Worm (Caenorhabditis elegans) whole organism, L2 larva: ENCODE results near the gene kgb-1.

Source experiments
- C34F6.9 ChIP-seq: fragments of 150-350 bp; optimal IDR thresholded peaks from 2 replicates; lab custom pipeline; 2014; ENCODE audit warnings: missing biosample characterization, missing genetic modification characterization
- F13H6.1 ChIP-seq: sonication (generic microtip); optimal IDR thresholded peaks from 2 replicates; lab custom pipeline; 2016; ENCODE audit warnings: missing genetic modification characterization, missing compliant biosample characterization
- R02D3.7 ChIP-seq: fragments of 150-350 bp; optimal IDR thresholded peaks from 2 replicates; lab custom pipeline; 2014; ENCODE audit warnings: missing biosample characterization, missing genetic modification characterization
- Y55F3AM.14 ChIP-seq: fragments of 200-800 bp; sonication (Bioruptor generic); optimal IDR thresholded peaks from 2 replicates; lab custom pipeline; 2018; ENCODE audit warnings: mild to moderate bottlenecking, missing genetic modification characterization, missing compliant biosample characterization
- ZK546.5 ChIP-seq: sonication (generic microtip); optimal IDR thresholded peaks from 2 replicates; lab custom pipeline; 2017; ENCODE audit warnings: missing biosample characterization, missing genetic modification characterization
- alr-1 ChIP-seq: fragments of 150-350 bp; optimal IDR thresholded peaks from 2 replicates; lab custom pipeline; 2014; ENCODE audit warnings: missing biosample characterization, missing genetic modification characterization
- aly-2 ChIP-seq: fragments of 150-350 bp; optimal IDR thresholded peaks from 2 replicates; lab custom pipeline; 2014; ENCODE audit warnings: missing biosample characterization, missing genetic modification characterization
- ama-1 ChIP-seq: fragments of 150-350 bp; optimal IDR thresholded peaks from 2 replicates; lab custom pipeline; 2018; ENCODE audit warnings: inconsistent platforms
- blmp-1 ChIP-seq: sonication (generic microtip); optimal IDR thresholded peaks from 2 replicates; lab custom pipeline; 2017; ENCODE audit warnings: missing genetic modification characterization, mild to moderate bottlenecking, missing compliant biosample characterization, antibody characterized with exemption, moderate library complexity; ENCODE audit not compliant: insufficient read depth
- ceh-16 ChIP-seq: fragments of 150-350 bp; optimal IDR thresholded peaks from 2 replicates; lab custom pipeline; 2014; ENCODE audit warnings: missing biosample characterization, missing genetic modification characterization
- ceh-82 ChIP-seq: fragments of 150-350 bp; optimal IDR thresholded peaks from 2 replicates; lab custom pipeline; 2014; ENCODE audit warnings: missing biosample characterization, missing genetic modification characterization
- crh-2 ChIP-seq: sonication (generic microtip); optimal IDR thresholded peaks from 2 replicates; lab custom pipeline; 2017; ENCODE audit warnings: missing biosample characterization, missing genetic modification characterization
- dmd-4 ChIP-seq: sonication (generic microtip); optimal IDR thresholded peaks from 2 replicates; lab custom pipeline; 2017; ENCODE audit warnings: missing biosample characterization, missing genetic modification characterization
- egl-27 ChIP-seq: sonication (generic microtip); optimal IDR thresholded peaks from 3 replicates; lab custom pipeline; 2017; ENCODE audit warnings: missing biosample characterization, missing genetic modification reagents, missing genetic modification characterization
- elt-1 ChIP-seq: fragments of 150-350 bp; optimal IDR thresholded peaks from 2 replicates; lab custom pipeline; 2014; ENCODE audit warnings: missing biosample characterization, missing genetic modification characterization
- elt-3 ChIP-seq: sonication (generic microtip); optimal IDR thresholded peaks from 2 replicates; lab custom pipeline; 2017; ENCODE audit warnings: missing biosample characterization, missing genetic modification characterization
- fos-1 ChIP-seq: fragments of 150-350 bp; optimal IDR thresholded peaks from 2 replicates; lab custom pipeline; 2014; ENCODE audit warnings: missing biosample characterization, missing genetic modification characterization
- gmeb-1 ChIP-seq: fragments of 150-350 bp; optimal IDR thresholded peaks from 2 replicates; lab custom pipeline; 2014; ENCODE audit warnings: missing biosample characterization, missing genetic modification characterization
- lin-11 ChIP-seq: fragments of 150-350 bp; sonication (generic microtip); optimal IDR thresholded peaks from 2 replicates; lab custom pipeline; 2014; ENCODE audit warnings: missing biosample characterization, missing genetic modification characterization, inconsistent platforms, mixed read lengths
- lin-13 ChIP-seq: fragments of 150-350 bp; optimal IDR thresholded peaks from 2 replicates; lab custom pipeline; 2014; ENCODE audit warnings: missing biosample characterization, missing genetic modification reagents, missing genetic modification characterization
- lin-39 ChIP-seq: fragments of 150-350 bp; optimal IDR thresholded peaks from 2 replicates; lab custom pipeline; 2014; ENCODE audit warnings: missing biosample characterization, missing genetic modification reagents, missing genetic modification characterization
- mbf-1 ChIP-seq: sonication (generic microtip); optimal IDR thresholded peaks from 2 replicates; lab custom pipeline; 2017; ENCODE audit warnings: missing biosample characterization, missing genetic modification characterization
- mdl-1 ChIP-seq, 2 experiments: fragments of 150-350 bp in 1 of 2; sonication (generic microtip) in 1 of 2; optimal IDR thresholded peaks; 2 replicates each; lab custom pipeline; 2017; ENCODE audit warnings: missing biosample characterization in 2 of 2, missing genetic modification characterization in 2 of 2
- nhr-10 ChIP-seq: sonication (generic microtip); optimal IDR thresholded peaks from 2 replicates; lab custom pipeline; 2017; ENCODE audit warnings: missing biosample characterization, missing genetic modification characterization
- nhr-11 ChIP-seq: fragments of 150-350 bp; optimal IDR thresholded peaks from 2 replicates; lab custom pipeline; 2014; ENCODE audit warnings: missing biosample characterization, missing genetic modification characterization
- nhr-12 ChIP-seq: fragments of 150-350 bp; optimal IDR thresholded peaks from 2 replicates; lab custom pipeline; 2014; ENCODE audit warnings: missing biosample characterization, missing genetic modification characterization
- nhr-21 ChIP-seq: fragments of 150-350 bp; optimal IDR thresholded peaks from 2 replicates; lab custom pipeline; 2014; ENCODE audit warnings: missing biosample characterization, missing genetic modification characterization
- nhr-23 ChIP-seq: fragments of 150-350 bp; optimal IDR thresholded peaks from 2 replicates; lab custom pipeline; 2014; ENCODE audit warnings: missing biosample characterization, missing genetic modification reagents, missing genetic modification characterization
- nhr-237 ChIP-seq: fragments of 150-350 bp; optimal IDR thresholded peaks from 2 replicates; lab custom pipeline; 2014; ENCODE audit warnings: missing biosample characterization, missing genetic modification characterization
- nhr-25 ChIP-seq: fragments of 150-350 bp; sonication (generic microtip); optimal IDR thresholded peaks from 3 replicates; lab custom pipeline; 2014; ENCODE audit warnings: missing biosample characterization, missing genetic modification characterization
- nhr-6 ChIP-seq: fragments of 150-350 bp; optimal IDR thresholded peaks from 2 replicates; lab custom pipeline; 2014; ENCODE audit warnings: missing biosample characterization, missing genetic modification characterization
- nhr-77 ChIP-seq: fragments of 150-350 bp; optimal IDR thresholded peaks from 2 replicates; lab custom pipeline; 2014; ENCODE audit warnings: missing biosample characterization, missing genetic modification characterization
- peb-1 ChIP-seq: fragments of 150-350 bp; optimal IDR thresholded peaks from 2 replicates; lab custom pipeline; 2014; ENCODE audit warnings: missing biosample characterization, missing genetic modification characterization
- sem-4 ChIP-seq: fragments of 150-350 bp; optimal IDR thresholded peaks from 2 replicates; lab custom pipeline; 2014; ENCODE audit warnings: missing biosample characterization, missing genetic modification reagents, missing genetic modification characterization
- skn-1 ChIP-seq: sonication (generic microtip); optimal IDR thresholded peaks from 2 replicates; lab custom pipeline; 2017; ENCODE audit warnings: missing biosample characterization, missing genetic modification characterization
- sma-3 ChIP-seq: sonication (generic microtip); optimal IDR thresholded peaks from 2 replicates; lab custom pipeline; 2016; ENCODE audit warnings: missing genetic modification reagents, missing genetic modification characterization, missing compliant biosample characterization
- sma-9 ChIP-seq, 2 experiments: fragments of 150-350 bp in 1 of 2; sonication (generic microtip) in 1 of 2; optimal IDR thresholded peaks; 2 replicates each; lab custom pipeline; 2014 to 2016; ENCODE audit warnings: missing genetic modification characterization in 2 of 2, mild to moderate bottlenecking in 1 of 2, missing biosample characterization in 1 of 2, missing compliant biosample characterization in 1 of 2, missing genetic modification reagents in 1 of 2, moderate library complexity in 1 of 2
- snpc-4 ChIP-seq: fragments of 150-350 bp; optimal IDR thresholded peaks from 2 replicates; lab custom pipeline; 2014; ENCODE audit warnings: missing biosample characterization, missing genetic modification characterization
- unc-39 ChIP-seq: fragments of 150-350 bp; optimal IDR thresholded peaks from 2 replicates; lab custom pipeline; 2014; ENCODE audit warnings: missing biosample characterization, missing genetic modification characterization
- unc-55 ChIP-seq: fragments of 150-350 bp; sonication (generic microtip); optimal IDR thresholded peaks from 3 replicates; lab custom pipeline; 2014; ENCODE audit warnings: missing biosample characterization, missing genetic modification reagents, missing genetic modification characterization
- unc-62 ChIP-seq: fragments of 150-350 bp; optimal IDR thresholded peaks from 2 replicates; lab custom pipeline; 2014; ENCODE audit warnings: missing biosample characterization, missing genetic modification reagents, missing genetic modification characterization
- ztf-1 ChIP-seq: fragments of 200-800 bp; sonication (Bioruptor generic); conservative IDR thresholded peaks from 2 replicates; pipeline ENCODE4 v1.3.6; 2022; ENCODE audit warnings: missing genetic modification characterization, missing compliant biosample characterization
- ztf-11 ChIP-seq: sonication (generic microtip); optimal IDR thresholded peaks from 2 replicates; lab custom pipeline; 2017; ENCODE audit warnings: missing biosample characterization, missing genetic modification characterization
- ztf-4 ChIP-seq: fragments of 150-350 bp; optimal IDR thresholded peaks from 2 replicates; lab custom pipeline; 2014; ENCODE audit warnings: missing biosample characterization, missing genetic modification characterization

kgb-1 gene

DNA sequence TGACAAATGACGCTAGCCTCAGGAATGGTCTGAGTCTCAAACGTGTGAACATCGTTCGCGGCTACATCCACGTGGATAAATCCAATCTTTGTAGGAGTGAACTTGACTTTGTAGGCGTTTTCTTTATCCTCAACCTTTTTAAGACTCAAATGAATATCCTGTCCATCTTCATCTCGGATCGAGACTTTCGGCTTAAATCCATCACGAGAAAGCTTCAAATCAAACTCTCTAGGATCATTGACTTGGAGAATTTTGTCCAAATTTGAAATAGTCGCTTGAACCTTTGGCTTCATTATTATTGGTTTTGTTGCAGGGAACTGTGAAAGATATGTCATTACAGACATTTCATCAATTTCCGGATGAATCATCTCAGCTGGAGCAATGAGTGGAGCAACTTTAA, 35.9 kb downstream of the kgb-1 start:
- TF ChIP-seq gmeb-1 (tag; lab: Kevin White, UChicago), result no peak
- no peak for TF ChIP-seq R02D3.7 (tag; lab: Kevin White, UChicago)
- TF ChIP-seq sma-3, result no peak
- no peak for TF ChIP-seq sem-4 (tag; lab: Kevin White, UChicago)
- no peak for TF ChIP-seq skn-1 (tag; lab: Kevin White, UChicago)
- no peak for TF ChIP-seq peb-1
- no peak for TF ChIP-seq lin-13 (GFP tag; lab: Kevin White, UChicago)
- TF ChIP-seq lin-11 (tag; lab: Kevin White, UChicago), result no peak
- TF ChIP-seq C34F6.9 (tag; lab: Kevin White, UChicago), result no peak
- TF ChIP-seq aly-2, result no peak
- no peak for TF ChIP-seq ama-1 (lab: Kevin White, UChicago)
- no peak for TF ChIP-seq nhr-237
- no peak for TF ChIP-seq ztf-11 (tag; lab: Kevin White, UChicago)
- TF ChIP-seq nhr-21, result no peak
- no peak for TF ChIP-seq crh-2 (tag; lab: Kevin White, UChicago)
- no peak for TF ChIP-seq nhr-12 (tag; lab: Kevin White, UChicago)
- TF ChIP-seq unc-39 (tag; lab: Kevin White, UChicago), result no peak
- TF ChIP-seq unc-62 (GFP tag; lab: Kevin White, UChicago), result no peak
- no peak for TF ChIP-seq ZK546.5 (tag; lab: Kevin White, UChicago)
- TF ChIP-seq elt-1, result no peak
- TF ChIP-seq, all 48 proteins: peak for 0

ce11 chrIV:372146-372789, 37.6 kb downstream of the kgb-1 start:
- TF ChIP-seq C34F6.9 (tag; lab: Kevin White, UChicago), result peak; percentile 11
- TF ChIP-seq R02D3.7 (tag; lab: Kevin White, UChicago), result no peak
- TF ChIP-seq ztf-11 (tag; lab: Kevin White, UChicago), result no peak
- no peak for TF ChIP-seq ztf-4 (tag; lab: Kevin White, UChicago)
- TF ChIP-seq unc-39 (tag; lab: Kevin White, UChicago), result no peak
- TF ChIP-seq sma-3, result no peak
- no peak for TF ChIP-seq mdl-1 (tag; optimal IDR thresholded peaks at IDR 0.05; lab: Kevin White, UChicago)
- TF ChIP-seq snpc-4 (tag; lab: Kevin White, UChicago), result no peak
- no peak for TF ChIP-seq ZK546.5 (tag; lab: Kevin White, UChicago)
- no peak for TF ChIP-seq ceh-82
- peak; percentile 74 for TF ChIP-seq unc-55
- TF ChIP-seq sem-4 (tag; lab: Kevin White, UChicago), result no peak

- TF ChIP-seq peb-1 (no peak), ceh-82 (no peak), elt-1 (no peak), gmeb-1 (tag; lab: Kevin White, UChicago) (no peak), ztf-1 (no peak), unc-39 (tag; lab: Kevin White, UChicago) (no peak), sma-9 (GFP tag; optimal IDR thresholded peaks at IDR 0.05; lab: Kevin White, UChicago) (peak; percentile 42), sma-9 (tag; optimal IDR thresholded peaks at IDR 0.05; lab: Kevin White, UChicago) (no peak), Y55F3AM.14 (GFP tag; lab: Kevin White, UChicago) (no peak), sma-3 (no peak), blmp-1 (tag; lab: Kevin White, UChicago) (peak; percentile 57), C34F6.9 (tag; lab: Kevin White, UChicago) (peak; percentile 76), nhr-23 (tag; lab: Kevin White, UChicago) (no peak), unc-62 (GFP tag; lab: Kevin White, UChicago) (no peak), egl-27 (no peak), sem-4 (tag; lab: Kevin White, UChicago) (no peak), crh-2 (tag; lab: Kevin White, UChicago) (peak; percentile 74), F13H6.1 (tag; lab: Kevin White, UChicago) (peak; percentile 7), ztf-4 (tag; lab: Kevin White, UChicago) (no peak), nhr-10 (no peak), unc-55 (peak; percentile 77), alr-1 (tag; lab: Kevin White, UChicago) (no peak), lin-13 (GFP tag; lab: Kevin White, UChicago) (no peak), nhr-25 (tag; lab: Kevin White, UChicago) (peak; percentile 63), nhr-6 (peak; percentile 1), ztf-11 (tag; lab: Kevin White, UChicago) (no peak), lin-11 (tag; lab: Kevin White, UChicago) (no peak), R02D3.7 (tag; lab: Kevin White, UChicago) (no peak), nhr-21 (no peak), aly-2 (no peak), nhr-77 (tag; lab: Kevin White, UChicago) (no peak), ZK546.5 (tag; lab: Kevin White, UChicago) (no peak), skn-1 (tag; lab: Kevin White, UChicago) (no peak), mbf-1 (tag; lab: Kevin White, UChicago) (no peak), nhr-11 (tag; lab: Kevin White, UChicago) (no peak), fos-1 (tag; lab: Kevin White, UChicago) (peak; percentile 11), ceh-16 (no peak), elt-3 (tag; lab: Kevin White, UChicago) (no peak), nhr-237 (no peak), mdl-1 (tag; optimal IDR thresholded peaks at IDR 0.05; lab: Kevin White, UChicago) (no peak), dmd-4 (tag; lab: Kevin White, UChicago) (no peak), snpc-4 (tag; lab: Kevin White, UChicago) (no peak), lin-39 (tag; lab: Kevin White, UChicago) (no peak), nhr-12 (tag; lab: Kevin White, UChicago) (no peak)
These were observed 43.4 kb downstream of the kgb-1 start for ce11 chrIV:366406-366805.
